Fruit fly (Drosophila melanogaster): ENCODE measurements around the gene IntS11.

Gene IntS11

dm6 chr3R:29773833-29774324 lies 28.7 kb downstream of the IntS11 start (continued):
- TF ChIP-seq Atf6 (GFP tag; IDR thresholded peaks at IDR 0.05) = peak; percentile 63
- peak; percentile 48 for TF ChIP-seq org-1 (GFP tag; optimal IDR thresholded peaks at IDR 0.05)
- no peak for TF ChIP-seq CG3726 (GFP tag; IDR thresholded peaks at IDR 0.05)
- peak; percentile 81 for TF ChIP-seq fd3F (GFP tag; optimal IDR thresholded peaks at IDR 0.05)
- no peak for TF ChIP-seq Hr39 (optimal IDR thresholded peaks at IDR 0.05)
- TF ChIP-seq Opbp (GFP tag; IDR thresholded peaks at IDR 0.05; ENCODE audit: partially characterized antibody) = no peak
- TF ChIP-seq CG18262 (tag; optimal IDR thresholded peaks at IDR 0.05) = peak; percentile 33
- TF ChIP-seq CG7987 (GFP tag; optimal IDR thresholded peaks at IDR 0.05) = peak; percentile 0
- peak; percentile 40 for TF ChIP-seq Hmx (GFP tag; optimal IDR thresholded peaks at IDR 0.05)
- peak; percentile 80; the same call in 1 of the 2 replicates for TF ChIP-seq Taf1 (GFP tag; IDR thresholded peaks at IDR 0.05)
- peak; percentile 80 for TF ChIP-seq Hmr (GFP tag; optimal IDR thresholded peaks at IDR 0.05)
- TF ChIP-seq CoRest (tag; optimal IDR thresholded peaks at IDR 0.05) = peak; percentile 88
- TF ChIP-seq run (tag; optimal IDR thresholded peaks at IDR 0.05) = no peak
- peak; percentile 19 for TF ChIP-seq CG4617 (GFP tag; optimal IDR thresholded peaks at IDR 0.05; ENCODE audit: borderline replicate concordance)
- peak; percentile 67 for TF ChIP-seq dmrt99B (tag; optimal IDR thresholded peaks at IDR 0.05)
- TF ChIP-seq CG6813 (GFP tag; optimal IDR thresholded peaks at IDR 0.05) = peak; percentile 63
- peak; percentile 63; the same call in 2 of the 3 replicates for TF ChIP-seq CG14050 (GFP tag; IDR thresholded peaks at IDR 0.05)
- peak; percentile 87 for TF ChIP-seq grau (tag; optimal IDR thresholded peaks at IDR 0.05)
- peak; percentile 8 for TF ChIP-seq CG17802 (tag; optimal IDR thresholded peaks at IDR 0.05)
- TF ChIP-seq MBD-R2 (GFP tag; IDR thresholded peaks at IDR 0.05) = peak; percentile 56; the same call in 1 of the 2 replicates
- TF ChIP-seq mam (GFP tag; optimal IDR thresholded peaks at IDR 0.05) = peak; percentile 84
- TF ChIP-seq chinmo (GFP tag; IDR thresholded peaks at IDR 0.05; ENCODE audit: partially characterized antibody) = no peak
- peak; percentile 52 for TF ChIP-seq CG33213 (GFP tag; optimal IDR thresholded peaks at IDR 0.05)
- TF ChIP-seq CG12391 (tag; optimal IDR thresholded peaks at IDR 0.05) = peak; percentile 79
- peak; percentile 65 to 70 for TF ChIP-seq Pdp1 (GFP tag; optimal IDR thresholded peaks at IDR 0.05)
- no peak for TF ChIP-seq CG5953 (GFP tag; IDR thresholded peaks at IDR 0.05)
- peak; percentile 75 for TF ChIP-seq CG8944 (GFP tag; optimal IDR thresholded peaks at IDR 0.05)
- TF ChIP-seq toy (GFP tag; IDR thresholded peaks at IDR 0.05) = peak; percentile 74
- no peak for TF ChIP-seq salm (tag; optimal IDR thresholded peaks at IDR 0.05)
- peak; percentile 74 for TF ChIP-seq Antp (GFP tag; optimal IDR thresholded peaks at IDR 0.05)
- peak; percentile 60; the same call in 1 of the 2 replicates for TF ChIP-seq stc (GFP tag; IDR thresholded peaks at IDR 0.05)
- peak; percentile 86 for TF ChIP-seq pho (GFP tag; optimal IDR thresholded peaks at IDR 0.05)
- TF ChIP-seq caup (GFP tag; optimal IDR thresholded peaks at IDR 0.05; ENCODE audit: severe bottlenecking) = peak; percentile 60
- TF ChIP-seq ro (GFP tag; IDR thresholded peaks at IDR 0.05) = no peak
- no peak for TF ChIP-seq CG9797 (GFP tag; optimal IDR thresholded peaks at IDR 0.05)
- no peak for TF ChIP-seq CG17912 (GFP tag; optimal IDR thresholded peaks at IDR 0.05)
- peak; percentile 18 for TF ChIP-seq CG15601 (tag; optimal IDR thresholded peaks at IDR 0.05)
- TF ChIP-seq CG9932 (GFP tag; IDR thresholded peaks at IDR 0.05) = peak; percentile 72
- TF ChIP-seq CG31388 (GFP tag; optimal IDR thresholded peaks at IDR 0.05) = no peak
- TF ChIP-seq Dfd (GFP tag; optimal IDR thresholded peaks at IDR 0.05) = no peak
- TF ChIP-seq CG1603 (tag; optimal IDR thresholded peaks at IDR 0.05) = peak; percentile 23
- TF ChIP-seq CG4424 (GFP tag; optimal IDR thresholded peaks at IDR 0.05) = peak; percentile 64
- TF ChIP-seq CG8290 (GFP tag; optimal IDR thresholded peaks at IDR 0.05) = peak; percentile 28
- TF ChIP-seq CG8290 (tag; optimal IDR thresholded peaks at IDR 0.05) = peak in 1 of 2 experiments; percentile 70
- TF ChIP-seq CG5180 (GFP tag; optimal IDR thresholded peaks at IDR 0.05) = peak; percentile 9
- TF ChIP-seq Adf1 (GFP tag; IDR thresholded peaks at IDR 0.05) = no peak; the same call in 1 of the 2 replicates
- peak; percentile 49 for TF ChIP-seq Oaz (GFP tag; IDR thresholded peaks at IDR 0.05)
- peak; percentile 31; the same call in 1 of the 2 replicates for TF ChIP-seq Rx (GFP tag; IDR thresholded peaks at IDR 0.05)
- no peak for TF ChIP-seq CG14710 (tag; optimal IDR thresholded peaks at IDR 0.05)
- TF ChIP-seq p53 (GFP tag; optimal IDR thresholded peaks at IDR 0.05) = peak; percentile 26
- peak; percentile 31 for TF ChIP-seq CG12236 (GFP tag; optimal IDR thresholded peaks at IDR 0.05)

All from whole organism, embryonic.